ENCODE assay signal across 5 fruit fly cellular contexts in the genomic region with DNA sequence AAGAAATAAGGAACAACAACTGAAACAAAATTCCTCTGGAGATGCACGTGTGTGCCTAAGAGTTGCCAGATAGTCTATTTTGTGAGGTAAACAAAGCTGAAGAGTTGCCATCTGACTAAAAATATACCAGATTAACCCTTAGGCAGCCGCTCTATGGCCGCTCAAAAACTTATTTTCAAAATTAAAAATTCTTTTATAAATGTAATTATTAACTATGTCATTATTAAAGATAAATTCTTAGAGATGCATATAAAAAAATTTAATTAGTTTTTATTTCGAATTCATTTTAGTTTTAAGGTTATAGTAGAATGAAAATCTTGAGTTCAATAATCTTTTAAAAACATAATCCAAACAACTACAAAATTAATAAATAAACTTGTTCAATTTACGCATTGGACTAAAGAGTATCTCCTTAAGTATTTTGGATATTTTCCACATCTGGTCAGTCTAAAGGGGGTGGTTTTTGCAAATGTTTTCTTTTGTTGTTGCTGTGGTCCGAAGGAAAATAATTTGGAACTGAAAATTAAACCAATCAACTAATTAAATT.
A peak's percentile ranks its signal among the peaks of the same experiment; 100 is the strongest.
TF ChIP-seq lines count a peak whose summit lies in the region.

Gene Tmx3, plus strand, starts transcription at position 442 of the 547 bp plus-strand sequence.

TF ChIP-seq in whole organism, adult, 20 proteins besides CTCF, POLR2A, EP300 and RAD21 (continued from another document):
- TF ChIP-seq Mnt (GFP tag; optimal IDR thresholded peaks at IDR 0.05; lab: Kevin White, UChicago) (peak; percentile 98), ovo (GFP tag; optimal IDR thresholded peaks at IDR 0.05; lab: Kevin White, UChicago) (peak; percentile 52), CG14711 (tag; optimal IDR thresholded peaks at IDR 0.05; lab: Kevin White, UChicago) (peak; percentile 89), CG33017 (tag; optimal IDR thresholded peaks at IDR 0.05; lab: Kevin White, UChicago) (peak; percentile 92)

TF ChIP-seq in whole organism, embryonic, 481 proteins besides CTCF, POLR2A, EP300 and RAD21 (continued from another document and continues in another):
- peak; percentile 95 for TF ChIP-seq vvl (GFP tag; IDR thresholded peaks at IDR 0.05; lab: Robert Waterston, UW)
- peak; percentile 90 for TF ChIP-seq Drgx (GFP tag; IDR thresholded peaks at IDR 0.05; lab: Robert Waterston, UW)
- peak; percentile 93 for TF ChIP-seq dm (GFP tag; optimal IDR thresholded peaks at IDR 0.05; lab: Kevin White, UChicago)
- peak; percentile 20 for TF ChIP-seq Myb (GFP tag; optimal IDR thresholded peaks at IDR 0.05; lab: Kevin White, UChicago)
- no peak for TF ChIP-seq NC2α (GFP tag; optimal IDR thresholded peaks at IDR 0.05; lab: Kevin White, UChicago)
- TF ChIP-seq Antp (GFP tag; optimal IDR thresholded peaks at IDR 0.05; lab: Kevin White, UChicago): peak; percentile 65
- peak; percentile 25; the same call in 1 of the 3 replicates for TF ChIP-seq CG2199 (GFP tag; IDR thresholded peaks at IDR 0.05; lab: Robert Waterston, UW)
- TF ChIP-seq CG1529 (GFP tag; optimal IDR thresholded peaks at IDR 0.05; lab: Kevin White, UChicago): peak; percentile 21
- peak; percentile 80 for TF ChIP-seq Fer2 (tag; optimal IDR thresholded peaks at IDR 0.05; lab: Kevin White, UChicago)
- TF ChIP-seq Gug (GFP tag; IDR thresholded peaks at IDR 0.05; lab: Robert Waterston, UW): peak; percentile 93
- TF ChIP-seq bab2 (GFP tag; optimal IDR thresholded peaks at IDR 0.05; lab: Kevin White, UChicago): peak; percentile 66
- peak; percentile 50 for TF ChIP-seq ATbp (GFP tag; optimal IDR thresholded peaks at IDR 0.05; lab: Kevin White, UChicago)
- TF ChIP-seq Dref (GFP tag; IDR thresholded peaks at IDR 0.05; lab: Robert Waterston, UW): no peak
- no peak for TF ChIP-seq Hr39 (optimal IDR thresholded peaks at IDR 0.05; lab: Kevin White, UChicago)
- TF ChIP-seq jing (GFP tag; optimal IDR thresholded peaks at IDR 0.05; lab: Kevin White, UChicago): peak; percentile 27
- no peak for TF ChIP-seq MESR4 (GFP tag; optimal IDR thresholded peaks at IDR 0.05; lab: Kevin White, UChicago)
- TF ChIP-seq Trl (optimal IDR thresholded peaks at IDR 0.05; lab: Kevin White, UChicago): no peak
- TF ChIP-seq Trl (GFP tag; optimal IDR thresholded peaks at IDR 0.05; lab: Kevin White, UChicago): peak; percentile 52
- TF ChIP-seq Usf (GFP tag; optimal IDR thresholded peaks at IDR 0.05; lab: Kevin White, UChicago): peak; percentile 81
- TF ChIP-seq Spps (tag; optimal IDR thresholded peaks at IDR 0.05; lab: Kevin White, UChicago): peak; percentile 62
- TF ChIP-seq CG13296 (GFP tag; optimal IDR thresholded peaks at IDR 0.05; lab: Kevin White, UChicago): peak; percentile 34
- TF ChIP-seq CG10321 (GFP tag; IDR thresholded peaks at IDR 0.05; lab: Robert Waterston, UW): peak; percentile 55; the same call in 1 of the 2 replicates
- peak; percentile 74 for TF ChIP-seq sens-2 (GFP tag; IDR thresholded peaks at IDR 0.05; lab: Robert Waterston, UW)
- TF ChIP-seq CG9817 (tag; optimal IDR thresholded peaks at IDR 0.05; lab: Kevin White, UChicago): peak; percentile 90
- TF ChIP-seq CG3407 (GFP tag; optimal IDR thresholded peaks at IDR 0.05; lab: Kevin White, UChicago): peak; percentile 71
- peak; percentile 91 for TF ChIP-seq otp (GFP tag; IDR thresholded peaks at IDR 0.05; lab: Robert Waterston, UW)
- peak; percentile 90 for TF ChIP-seq CG4617 (GFP tag; optimal IDR thresholded peaks at IDR 0.05; lab: Kevin White, UChicago; ENCODE audit: borderline replicate concordance)
- peak; percentile 87 for TF ChIP-seq CG4424 (GFP tag; optimal IDR thresholded peaks at IDR 0.05; lab: Kevin White, UChicago)
- peak; percentile 14 for TF ChIP-seq disco-r (GFP tag; optimal IDR thresholded peaks at IDR 0.05; lab: Kevin White, UChicago)
- TF ChIP-seq CG12744 (GFP tag; optimal IDR thresholded peaks at IDR 0.05; lab: Kevin White, UChicago): peak; percentile 27

TF ChIP-seq in whole organism, prepupa, 60 proteins besides CTCF, POLR2A, EP300 and RAD21 (continued from another document and continues in another):
- TF ChIP-seq CG6792 (GFP tag; optimal IDR thresholded peaks at IDR 0.05; lab: Kevin White, UChicago) (peak; percentile 80), CG11902 (GFP tag; optimal IDR thresholded peaks at IDR 0.05; lab: Kevin White, UChicago) (peak; percentile 64), fkh (GFP tag; optimal IDR thresholded peaks at IDR 0.05; lab: Kevin White, UChicago) (peak; percentile 98), dac (GFP tag; optimal IDR thresholded peaks at IDR 0.05; lab: Kevin White, UChicago) (peak; percentile 65), CG6163 (GFP tag; IDR thresholded peaks at IDR 0.05; lab: Robert Waterston, UW) (peak; percentile 93; the same call in 2 of the 3 replicates), eg (GFP tag; IDR thresholded peaks at IDR 0.05; lab: Robert Waterston, UW) (no peak; the same call in 1 of the 3 replicates), Met (GFP tag; optimal IDR thresholded peaks at IDR 0.05; lab: Kevin White, UChicago) (peak; percentile 76), CG11762 (GFP tag; optimal IDR thresholded peaks at IDR 0.05; lab: Kevin White, UChicago; ENCODE audit: insufficient read depth) (peak; percentile 41), CG7368 (GFP tag; optimal IDR thresholded peaks at IDR 0.05; lab: Kevin White, UChicago) (peak; percentile 39), net (GFP tag; optimal IDR thresholded peaks at IDR 0.05; lab: Kevin White, UChicago) (peak; percentile 75), salr (GFP tag; optimal IDR thresholded peaks at IDR 0.05; lab: Kevin White, UChicago) (peak; percentile 50 to 87), topi (GFP tag; optimal IDR thresholded peaks at IDR 0.05; lab: Kevin White, UChicago) (peak; percentile 72), CG6808 (GFP tag; optimal IDR thresholded peaks at IDR 0.05; lab: Kevin White, UChicago) (peak; percentile 53), achi (GFP tag; optimal IDR thresholded peaks at IDR 0.05; lab: Kevin White, UChicago) (peak; percentile 78), CG3919 (GFP tag; optimal IDR thresholded peaks at IDR 0.05; lab: Kevin White, UChicago) (peak; percentile 55), esn (GFP tag; optimal IDR thresholded peaks at IDR 0.05; lab: Kevin White, UChicago) (peak; percentile 83), Eip93F (GFP tag; optimal IDR thresholded peaks at IDR 0.05; lab: Kevin White, UChicago) (peak; percentile 29), Sox15 (GFP tag; optimal IDR thresholded peaks at IDR 0.05; lab: Kevin White, UChicago) (peak; percentile 74), Ets96B (tag; optimal IDR thresholded peaks at IDR 0.05; lab: Kevin White, UChicago) (peak; percentile 86), CG6276 (GFP tag; optimal IDR thresholded peaks at IDR 0.05; lab: Kevin White, UChicago) (no peak), vri (GFP tag; optimal IDR thresholded peaks at IDR 0.05; lab: Kevin White, UChicago) (no peak), Smox (GFP tag; optimal IDR thresholded peaks at IDR 0.05; lab: Kevin White, UChicago) (no peak), Gug (GFP tag; IDR thresholded peaks at IDR 0.05; lab: Robert Waterston, UW) (peak; percentile 89), Eip78C (GFP tag; lab: Kevin White, UChicago) (peak; percentile 92), svp (GFP tag; lab: Kevin White, UChicago) (peak; percentile 90), spab (GFP tag; optimal IDR thresholded peaks at IDR 0.05; lab: Kevin White, UChicago) (no peak), Ets21C (GFP tag; optimal IDR thresholded peaks at IDR 0.05; lab: Kevin White, UChicago) (peak; percentile 60), fd59A (GFP tag; optimal IDR thresholded peaks at IDR 0.05; lab: Kevin White, UChicago) (peak; percentile 52), CG8319 (GFP tag; optimal IDR thresholded peaks at IDR 0.05; lab: Kevin White, UChicago) (peak; percentile 44), CG6854 (GFP tag; optimal IDR thresholded peaks at IDR 0.05; lab: Kevin White, UChicago) (no peak), CG1621 (tag; optimal IDR thresholded peaks at IDR 0.05; lab: Kevin White, UChicago) (no peak)

TF ChIP-seq in whole organism, pupa, 21 proteins besides CTCF, POLR2A, EP300 and RAD21 (continued from another document):
- TF ChIP-seq CG10348 (GFP tag; IDR thresholded peaks at IDR 0.05; lab: Robert Waterston, UW): no peak

TF ChIP-seq in whole organism, wandering third instar larva, 38 proteins besides CTCF, POLR2A, EP300 and RAD21 (continued from another document):
- TF ChIP-seq N (GFP tag; optimal IDR thresholded peaks at IDR 0.05; lab: Kevin White, UChicago) (no peak), Hr83 (GFP tag; optimal IDR thresholded peaks at IDR 0.05; lab: Kevin White, UChicago; ENCODE audit: poor library complexity, severe bottlenecking) (peak; percentile 86), CG32264 (GFP tag; optimal IDR thresholded peaks at IDR 0.05; lab: Kevin White, UChicago) (no peak), Dif (GFP tag; optimal IDR thresholded peaks at IDR 0.05; lab: Kevin White, UChicago; ENCODE audit: partially characterized antibody) (no peak), Myc (optimal IDR thresholded peaks at IDR 0.05; lab: Kevin White, UChicago) (peak; percentile 25), dl (GFP tag; optimal IDR thresholded peaks at IDR 0.05; lab: Kevin White, UChicago; ENCODE audit: insufficient read depth in 1 of 2, partially characterized antibody in 2 of 2) (no peak), dmrt93B (GFP tag; optimal IDR thresholded peaks at IDR 0.05; lab: Kevin White, UChicago) (peak; percentile 73), Abd-B (GFP tag; optimal IDR thresholded peaks at IDR 0.05; lab: Kevin White, UChicago) (no peak), Hnf4 (GFP tag; optimal IDR thresholded peaks at IDR 0.05; lab: Kevin White, UChicago) (peak; percentile 82), jim (GFP tag; optimal IDR thresholded peaks at IDR 0.05; lab: Kevin White, UChicago) (peak; percentile 22), ey (GFP tag; optimal IDR thresholded peaks at IDR 0.05; lab: Kevin White, UChicago) (peak; percentile 69), GATAd (GFP tag; optimal IDR thresholded peaks at IDR 0.05; lab: Kevin White, UChicago) (peak; percentile 72), CG9705 (GFP tag; optimal IDR thresholded peaks at IDR 0.05; lab: Kevin White, UChicago) (peak; percentile 71), sv (GFP tag; optimal IDR thresholded peaks at IDR 0.05; lab: Kevin White, UChicago) (peak; percentile 72), Mio (GFP tag; optimal IDR thresholded peaks at IDR 0.05; lab: Kevin White, UChicago) (no peak), CrebA (GFP tag; optimal IDR thresholded peaks at IDR 0.05; lab: Kevin White, UChicago; ENCODE audit: borderline replicate concordance) (no peak), brk (GFP tag; optimal IDR thresholded peaks at IDR 0.05; lab: Kevin White, UChicago) (peak; percentile 82)
